Worm (Caenorhabditis elegans) whole organism, L4 larva: ENCODE results near the gene set-31.
A peak's percentile ranks its signal among the peaks of the same experiment; 100 is the strongest.

Source experiments
- D1046.2 ChIP-seq: fragments of 200-800 bp; sonication (Bioruptor generic); IDR thresholded peaks from 2 replicates; pipeline ENCODE4 v1.3.6; 2022; ENCODE audit warnings: missing genetic modification characterization, missing compliant biosample characterization
- F49E8.2 ChIP-seq: sonication (generic microtip); optimal IDR thresholded peaks from 2 replicates; lab custom pipeline; 2016; ENCODE audit warnings: missing compliant biosample characterization, mild to moderate bottlenecking, missing genetic modification characterization, borderline replicate concordance
- Y48G9A.11 ChIP-seq: fragments of 200-800 bp; sonication (Bioruptor generic); IDR thresholded peaks from 2 replicates; pipeline ENCODE4 v1.3.6; 2022; ENCODE audit warnings: missing genetic modification reagents, missing genetic modification characterization, missing compliant biosample characterization
- Y75B8A.6 ChIP-seq: fragments of 200-800 bp; sonication (Bioruptor generic); IDR thresholded peaks from 2 replicates; pipeline ENCODE4 v1.3.6; 2022; ENCODE audit warnings: missing genetic modification reagents, missing genetic modification characterization, missing compliant biosample characterization
- ZK546.5 ChIP-seq, 2 experiments: sonication (generic microtip); optimal IDR thresholded peaks; 2 replicates each; lab custom pipeline; 2017; ENCODE audit warnings: missing biosample characterization in 2 of 2, missing genetic modification characterization in 2 of 2
- aha-1 ChIP-seq: fragments of 150-350 bp; peaks from one replicate; lab custom pipeline; 2014; ENCODE audit warnings: missing biosample characterization, missing genetic modification characterization
- arid-1 ChIP-seq: fragments of 200-800 bp; sonication (Bioruptor generic); conservative IDR thresholded peaks from 2 replicates; pipeline ENCODE4 v1.3.6; 2022; ENCODE audit warnings: missing genetic modification reagents, missing genetic modification characterization, missing compliant biosample characterization
- ceh-20 ChIP-seq: fragments of 200-800 bp; sonication (Bioruptor generic); IDR thresholded peaks from 2 replicates; pipeline ENCODE4 v1.3.6; 2022; ENCODE audit warnings: missing genetic modification reagents, missing genetic modification characterization, missing compliant biosample characterization
- ceh-32 ChIP-seq: sonication (generic microtip); optimal IDR thresholded peaks from 2 replicates; lab custom pipeline; 2016; ENCODE audit warnings: mild to moderate bottlenecking, missing genetic modification characterization, missing compliant biosample characterization; ENCODE audit not compliant: poor library complexity
- ceh-44 ChIP-seq: fragments of 200-800 bp; sonication (Bioruptor generic); IDR thresholded peaks from 2 replicates; pipeline ENCODE4 v1.3.6; 2022; ENCODE audit warnings: missing genetic modification reagents, missing genetic modification characterization, missing compliant biosample characterization
- ceh-82 ChIP-seq: sonication (generic microtip); optimal IDR thresholded peaks from 2 replicates; lab custom pipeline; 2017; ENCODE audit warnings: missing biosample characterization, missing genetic modification characterization
- ces-1 ChIP-seq: fragments of 150-350 bp; sonication (generic microtip); optimal IDR thresholded peaks from 4 replicates; lab custom pipeline; 2014; ENCODE audit warnings: missing biosample characterization, missing genetic modification reagents, missing genetic modification characterization
- cey-2 ChIP-seq: sonication (generic microtip); optimal IDR thresholded peaks from 3 replicates; lab custom pipeline; 2017; ENCODE audit warnings: missing genetic modification characterization, mild to moderate bottlenecking, missing compliant biosample characterization, antibody characterized with exemption, borderline replicate concordance; ENCODE audit not compliant: insufficient read depth
- daf-12 ChIP-seq: fragments of 150-350 bp; optimal IDR thresholded peaks from 2 replicates; lab custom pipeline; 2014; ENCODE audit warnings: missing biosample characterization, missing genetic modification reagents, missing genetic modification characterization
- gei-8 ChIP-seq: fragments of 200-800 bp; sonication (Bioruptor generic); optimal IDR thresholded peaks from 2 replicates; lab custom pipeline; 2018; ENCODE audit warnings: mild to moderate bottlenecking, missing genetic modification characterization, missing compliant biosample characterization
- hif-1 ChIP-seq, 2 experiments: sonication (generic microtip); optimal IDR thresholded peaks; 2 replicates each; lab custom pipeline; 2016 to 2017; ENCODE audit warnings: missing compliant biosample characterization in 2 of 2, missing genetic modification characterization in 2 of 2, missing genetic modification reagents in 2 of 2, missing genotype in 2 of 2, mild to moderate bottlenecking in 1 of 2
- hlh-11 ChIP-seq: fragments of 200-800 bp; sonication (Bioruptor generic); optimal IDR thresholded peaks from 2 replicates; lab custom pipeline; 2018; ENCODE audit warnings: mild to moderate bottlenecking, missing genetic modification characterization, missing compliant biosample characterization
- hlh-30 ChIP-seq: sonication (generic microtip); optimal IDR thresholded peaks from 2 replicates; lab custom pipeline; 2017; ENCODE audit warnings: antibody characterized with exemption, mild to moderate bottlenecking, missing genetic modification characterization, missing compliant biosample characterization; ENCODE audit not compliant: insufficient read depth
- hmg-1.1 ChIP-seq: fragments of 200-800 bp; sonication (Bioruptor generic); IDR thresholded peaks from 2 replicates; pipeline ENCODE4 v1.3.6; 2022; ENCODE audit warnings: missing genetic modification reagents, missing genetic modification characterization, missing compliant biosample characterization
- jun-1 ChIP-seq: fragments of 150-350 bp; optimal IDR thresholded peaks from 2 replicates; lab custom pipeline; 2014; ENCODE audit warnings: missing biosample characterization, missing genetic modification reagents, missing genetic modification characterization
- lin-1 ChIP-seq: fragments of 200-800 bp; sonication (Bioruptor generic); IDR thresholded peaks from 2 replicates; pipeline ENCODE4 v1.3.6; 2022; ENCODE audit warnings: missing genetic modification reagents, missing genetic modification characterization, missing compliant biosample characterization
- lin-15B ChIP-seq: fragments of 150-350 bp; sonication (generic microtip); optimal IDR thresholded peaks from 3 replicates; lab custom pipeline; 2014; ENCODE audit warnings: missing biosample characterization, missing genetic modification characterization
- lin-29 ChIP-seq: fragments of 200-800 bp; sonication (Bioruptor generic); IDR thresholded peaks from 2 replicates; pipeline ENCODE4 v1.3.6; 2022; ENCODE audit warnings: missing genetic modification reagents, missing genetic modification characterization, missing compliant biosample characterization
- lin-39 ChIP-seq: fragments of 150-350 bp; optimal IDR thresholded peaks from 2 replicates; lab custom pipeline; 2014; ENCODE audit warnings: missing biosample characterization, missing genetic modification reagents, missing genetic modification characterization
- lsy-2 ChIP-seq, 2 experiments: fragments of 150-350 bp in 1 of 2; sonication (generic microtip) in 1 of 2; optimal IDR thresholded peaks; 2 replicates each; lab custom pipeline; 2014 to 2017; ENCODE audit warnings: missing biosample characterization in 2 of 2, missing genetic modification characterization in 2 of 2
- madf-5 ChIP-seq, 2 experiments: fragments of 200-800 bp; sonication (Bioruptor generic); IDR thresholded peaks; 2 replicates each; pipeline ENCODE4 v1.3.6; 2022; ENCODE audit warnings: missing compliant biosample characterization in 2 of 2, missing genetic modification characterization in 2 of 2
- mdl-1 ChIP-seq, 2 experiments: fragments of 150-350 bp in 1 of 2; sonication (generic microtip) in 1 of 2; optimal IDR thresholded peaks; 2 replicates each; lab custom pipeline; 2014 to 2017; ENCODE audit warnings: missing biosample characterization in 2 of 2, missing genetic modification characterization in 2 of 2
- mdt-29 ChIP-seq: fragments of 200-800 bp; sonication (Bioruptor generic); IDR thresholded peaks from 2 replicates; pipeline ENCODE4 v1.3.6; 2022; ENCODE audit warnings: missing genetic modification reagents, missing genetic modification characterization, missing compliant biosample characterization
- mxl-2 ChIP-seq: fragments of 200-800 bp; sonication (Bioruptor generic); conservative IDR thresholded peaks from 2 replicates; pipeline ENCODE4 v1.3.6; 2022; ENCODE audit warnings: missing genetic modification reagents, missing genetic modification characterization, missing compliant biosample characterization
- mxl-3 ChIP-seq: fragments of 200-800 bp; sonication (Bioruptor generic); optimal IDR thresholded peaks from 2 replicates; lab custom pipeline; 2018; ENCODE audit warnings: mild to moderate bottlenecking, missing genetic modification characterization, missing compliant biosample characterization
- nhr-11 ChIP-seq: fragments of 150-350 bp; optimal IDR thresholded peaks from 2 replicates; lab custom pipeline; 2014; ENCODE audit warnings: missing biosample characterization, missing genetic modification characterization
- nhr-25 ChIP-seq: sonication (generic microtip); optimal IDR thresholded peaks from 2 replicates; lab custom pipeline; 2017; ENCODE audit warnings: missing genetic modification characterization, mild to moderate bottlenecking, missing compliant biosample characterization, antibody characterized with exemption, moderate library complexity, borderline replicate concordance; ENCODE audit not compliant: insufficient read depth
- nhr-28 ChIP-seq: fragments of 150-350 bp; optimal IDR thresholded peaks from 2 replicates; lab custom pipeline; 2014; ENCODE audit warnings: missing biosample characterization, missing genetic modification characterization
- nhr-48 ChIP-seq: sonication (generic microtip); optimal IDR thresholded peaks from 2 replicates; lab custom pipeline; 2016; ENCODE audit warnings: mild to moderate bottlenecking, missing genetic modification characterization, missing compliant biosample characterization
- nhr-6 ChIP-seq: fragments of 150-350 bp; optimal IDR thresholded peaks from 2 replicates; lab custom pipeline; 2014; ENCODE audit warnings: missing biosample characterization, missing genetic modification characterization
- pha-4 ChIP-seq, 2 experiments: fragments of 150-350 bp in 1 of 2; fragments of 200-800 bp in 1 of 2; sonication (Bioruptor generic) in 1 of 2; IDR thresholded peaks in 1 of 2; optimal IDR thresholded peaks in 1 of 2; 2 replicates each; pipeline versions ENCODE4 v1.3.6 to Lab custom; 2014 to 2022; ENCODE audit warnings: missing genetic modification characterization in 2 of 2, missing genetic modification reagents in 2 of 2, missing biosample characterization in 1 of 2, missing compliant biosample characterization in 1 of 2
- pqm-1 ChIP-seq: sonication (generic microtip); optimal IDR thresholded peaks from 2 replicates; lab custom pipeline; 2017; ENCODE audit warnings: missing biosample characterization, missing genetic modification characterization
- rbr-2 ChIP-seq: sonication (generic microtip); optimal IDR thresholded peaks from 2 replicates; lab custom pipeline; 2016; ENCODE audit warnings: missing genotype, missing genetic modification characterization, missing compliant biosample characterization
- tag-97 ChIP-seq: fragments of 200-800 bp; sonication (Bioruptor generic); IDR thresholded peaks from 2 replicates; pipeline ENCODE4 v1.3.6; 2022; ENCODE audit warnings: missing genetic modification characterization, missing compliant biosample characterization
- tra-1 ChIP-seq: fragments of 200-800 bp; sonication (Bioruptor generic); IDR thresholded peaks from 2 replicates; pipeline ENCODE4 v1.3.6; 2022; ENCODE audit warnings: missing genetic modification reagents, missing genetic modification characterization, missing compliant biosample characterization
- unc-130 ChIP-seq: sonication (generic microtip); optimal IDR thresholded peaks from 2 replicates; lab custom pipeline; 2016; ENCODE audit warnings: missing genetic modification reagents, missing genetic modification characterization, missing compliant biosample characterization
- vab-7 ChIP-seq: fragments of 200-800 bp; sonication (Bioruptor generic); IDR thresholded peaks from 2 replicates; pipeline ENCODE4 v1.3.6; 2022; ENCODE audit warnings: missing genetic modification reagents, missing genetic modification characterization, missing compliant biosample characterization
- zfp-2 ChIP-seq: sonication (generic microtip); optimal IDR thresholded peaks from 2 replicates; lab custom pipeline; 2016; ENCODE audit warnings: mild to moderate bottlenecking, missing genetic modification characterization, missing compliant biosample characterization
- zip-2 ChIP-seq: fragments of 150-350 bp; optimal IDR thresholded peaks from 2 replicates; lab custom pipeline; 2014; ENCODE audit warnings: missing biosample characterization, missing genetic modification characterization

The set-31 gene

DNA sequence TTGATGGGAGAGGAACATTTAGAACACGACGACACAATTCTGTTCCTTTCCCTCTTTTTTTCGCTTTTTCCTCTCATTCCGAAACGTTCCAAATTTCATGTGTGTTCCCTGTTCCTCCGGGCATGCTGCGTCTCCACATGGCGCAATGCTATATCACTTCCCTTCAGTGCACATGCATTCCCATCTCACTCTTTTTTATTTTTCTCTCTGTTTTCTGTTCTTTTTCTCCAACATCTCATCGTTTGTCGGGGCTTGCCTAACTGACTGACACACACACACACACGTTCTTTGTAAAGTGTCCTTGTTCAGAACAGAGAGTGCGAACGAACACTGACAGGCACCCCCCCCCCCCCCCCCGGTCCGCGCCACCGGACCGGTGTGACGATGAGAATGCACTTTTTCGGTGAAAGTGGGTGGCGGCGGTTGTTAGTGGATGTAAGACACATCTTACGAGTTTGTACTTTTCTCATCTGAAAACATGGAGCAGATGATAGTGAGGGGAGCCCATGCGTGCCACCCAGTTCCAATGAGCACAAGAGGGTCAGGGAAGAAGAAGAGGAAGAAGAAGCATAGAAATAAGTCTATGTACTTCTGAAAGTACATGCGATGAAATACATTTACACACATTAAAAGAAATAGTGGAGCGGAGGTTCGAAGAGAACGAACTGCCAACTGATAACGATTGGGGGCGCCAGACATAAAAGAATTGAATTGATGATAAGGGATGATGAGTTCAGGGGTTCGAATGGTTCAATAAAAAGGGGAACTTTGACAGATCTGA, 49.2 kb upstream of the set-31 start (continued):
- TF ChIP-seq nhr-25 (tag; lab: Kevin White, UChicago): peak; percentile 90
- no peak for TF ChIP-seq zip-2
- TF ChIP-seq lin-1 (GFP tag; lab: Robert Waterston, UW): 0 out of 2 replicates have a peak, but pooled peaks have one; percentile 10
- no peak for TF ChIP-seq tag-97 (GFP tag; lab: Robert Waterston, UW)
- no peak for TF ChIP-seq F49E8.2 (tag; lab: Kevin White, UChicago)
- TF ChIP-seq vab-7 (GFP tag; lab: Robert Waterston, UW): no peak
- 0 out of 2 replicates have a peak, but pooled peaks have one; percentile 18 for TF ChIP-seq lin-29 (GFP tag; lab: Robert Waterston, UW)
- peak in 1 of 2 experiments; percentile 52 for TF ChIP-seq hif-1 (tag; optimal IDR thresholded peaks at IDR 0.05; lab: Kevin White, UChicago)
- peak; percentile 62 for TF ChIP-seq hlh-30 (tag; lab: Kevin White, UChicago)
- TF ChIP-seq mdl-1 (tag; optimal IDR thresholded peaks at IDR 0.05; lab: Kevin White, UChicago): peak; percentile 64 to 93
- TF ChIP-seq unc-130 (GFP tag; lab: Kevin White, UChicago): no peak
- peak; percentile 58 for TF ChIP-seq rbr-2 (tag; lab: Kevin White, UChicago)
- TF ChIP-seq arid-1 (GFP tag; lab: Robert Waterston, UW): no peak
- no peak for TF ChIP-seq mdt-29 (GFP tag; lab: Robert Waterston, UW)
- TF ChIP-seq Y75B8A.6 (GFP tag; lab: Robert Waterston, UW): no peak
- TF ChIP-seq cey-2 (tag; lab: Kevin White, UChicago): peak; percentile 74
- TF ChIP-seq daf-12 (tag; lab: Kevin White, UChicago): peak; percentile 20
- peak; percentile 55 for TF ChIP-seq ceh-20
- TF ChIP-seq hlh-11 (tag; lab: Kevin White, UChicago): peak; percentile 90
- TF ChIP-seq nhr-11: no peak
- peak; percentile 95 for TF ChIP-seq aha-1 (tag; lab: Kevin White, UChicago)
- TF ChIP-seq nhr-28: peak; percentile 88
- no peak for TF ChIP-seq ceh-82 (tag; lab: Kevin White, UChicago)
- peak; percentile 76 for TF ChIP-seq nhr-6 (tag; lab: Kevin White, UChicago)
- TF ChIP-seq lsy-2 (tag; optimal IDR thresholded peaks at IDR 0.05; lab: Kevin White, UChicago): peak; percentile 38 to 68
- peak; percentile 86 for TF ChIP-seq mxl-3
- no peak for TF ChIP-seq mxl-2 (GFP tag; lab: Robert Waterston, UW)
- no peak for TF ChIP-seq ceh-32 (tag; lab: Kevin White, UChicago)
- no peak for TF ChIP-seq ceh-44 (GFP tag; lab: Robert Waterston, UW)
- peak; percentile 84 for TF ChIP-seq hmg-1.1 (GFP tag; lab: Robert Waterston, UW)
- no peak for TF ChIP-seq jun-1 (tag; lab: Kevin White, UChicago)

DNA sequence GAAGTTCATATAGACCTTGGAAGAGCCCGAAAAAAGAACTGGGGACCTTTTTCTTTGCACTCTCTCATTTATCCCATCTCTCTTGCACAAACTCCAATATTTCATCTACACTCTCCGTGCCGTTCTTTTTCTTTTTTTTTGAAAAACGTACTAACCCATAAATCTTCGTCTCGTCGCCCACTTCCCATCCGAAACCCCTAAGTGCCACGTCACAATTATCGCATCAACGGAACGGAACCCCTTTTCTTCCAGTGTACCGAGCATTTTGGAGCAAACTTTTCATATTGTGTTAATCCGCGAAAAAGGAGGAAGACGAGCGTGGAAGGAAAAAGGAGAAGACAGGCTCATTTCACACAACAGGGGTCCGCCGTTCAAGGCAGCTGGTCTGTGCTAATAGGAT, 48.3 kb upstream of the set-31 start:
- TF ChIP-seq lin-15B (tag; lab: Kevin White, UChicago): no peak
- TF ChIP-seq cey-2 (tag; lab: Kevin White, UChicago): no peak
- no peak for TF ChIP-seq jun-1 (tag; lab: Kevin White, UChicago)
- TF ChIP-seq aha-1 (tag; lab: Kevin White, UChicago): no peak
- no peak for TF ChIP-seq ces-1 (GFP tag; lab: Kevin White, UChicago)
- TF ChIP-seq hif-1 (tag; optimal IDR thresholded peaks at IDR 0.05; lab: Kevin White, UChicago): no peak
- TF ChIP-seq lin-29 (GFP tag; lab: Robert Waterston, UW): no peak
- no peak for TF ChIP-seq pha-4 (GFP tag; IDR thresholded peaks at IDR 0.05; lab: Robert Waterston, UW)
- no peak for TF ChIP-seq pha-4 (tag; optimal IDR thresholded peaks at IDR 0.05; lab: Kevin White, UChicago)
- TF ChIP-seq vab-7 (GFP tag; lab: Robert Waterston, UW): 0 out of 2 replicates have a peak, but pooled peaks have one; percentile 25
- no peak for TF ChIP-seq pqm-1 (tag; lab: Kevin White, UChicago)
- TF ChIP-seq rbr-2 (tag; lab: Kevin White, UChicago): peak; percentile 22
- TF ChIP-seq nhr-48 (tag; lab: Kevin White, UChicago): no peak
- TF ChIP-seq lsy-2 (tag; optimal IDR thresholded peaks at IDR 0.05; lab: Kevin White, UChicago): peak in 1 of 2 experiments; percentile 32
- no peak for TF ChIP-seq D1046.2 (GFP tag; lab: Robert Waterston, UW)
- no peak for TF ChIP-seq Y48G9A.11 (GFP tag; lab: Robert Waterston, UW)
- no peak for TF ChIP-seq zfp-2 (tag; lab: Kevin White, UChicago)
- TF ChIP-seq tra-1 (GFP tag; lab: Robert Waterston, UW): peak; percentile 43; the same call in 1 of the 2 replicates
- no peak for TF ChIP-seq lin-39
- TF ChIP-seq ZK546.5 (tag; optimal IDR thresholded peaks at IDR 0.05; lab: Kevin White, UChicago): no peak
- no peak for TF ChIP-seq daf-12 (tag; lab: Kevin White, UChicago)
- TF ChIP-seq ceh-44 (GFP tag; lab: Robert Waterston, UW): no peak
- no peak for TF ChIP-seq nhr-25 (tag; lab: Kevin White, UChicago)
- no peak for TF ChIP-seq mdt-29 (GFP tag; lab: Robert Waterston, UW)
- no peak for TF ChIP-seq madf-5 (GFP tag; IDR thresholded peaks at IDR 0.05; lab: Robert Waterston, UW)
- no peak for TF ChIP-seq gei-8
- peak; percentile 78 for TF ChIP-seq ceh-20
